Worm (Caenorhabditis elegans) whole organism, L3 larva: Measurements from ENCODE around the gene cam-1.

Source experiments
- aly-2 ChIP-seq: fragments of 150-350 bp; optimal IDR thresholded peaks from 2 replicates; lab custom pipeline; 2014; ENCODE audit warnings: missing biosample characterization, missing genetic modification characterization
- ama-1 ChIP-seq: fragments of 150-350 bp; optimal IDR thresholded peaks from 2 replicates; lab custom pipeline; 2018
- elt-2 ChIP-seq: sonication (generic microtip); optimal IDR thresholded peaks from 2 replicates; lab custom pipeline; 2016; ENCODE audit warnings: missing genetic modification reagents, mild to moderate bottlenecking, missing genetic modification characterization, missing compliant biosample characterization
- mdl-1 ChIP-seq: fragments of 150-350 bp; optimal IDR thresholded peaks from 2 replicates; lab custom pipeline; 2014; ENCODE audit warnings: missing biosample characterization, missing genetic modification characterization
- nfya-1 ChIP-seq: sonication (generic microtip); optimal IDR thresholded peaks from 2 replicates; lab custom pipeline; 2017; ENCODE audit warnings: missing genetic modification characterization, mild to moderate bottlenecking, missing compliant biosample characterization, antibody characterized with exemption, moderate library complexity; ENCODE audit not compliant: insufficient read depth
- nhr-12 ChIP-seq: fragments of 150-350 bp; optimal IDR thresholded peaks from 2 replicates; lab custom pipeline; 2014; ENCODE audit warnings: missing biosample characterization, missing genetic modification characterization
- nhr-23 ChIP-seq: fragments of 150-350 bp; optimal IDR thresholded peaks from 2 replicates; lab custom pipeline; 2014; ENCODE audit warnings: missing biosample characterization, missing genetic modification reagents, missing genetic modification characterization
- nhr-237 ChIP-seq: fragments of 150-350 bp; optimal IDR thresholded peaks from 2 replicates; lab custom pipeline; 2014; ENCODE audit warnings: missing biosample characterization, missing genetic modification characterization
- nhr-25 ChIP-seq: sonication (generic microtip); optimal IDR thresholded peaks from 2 replicates; lab custom pipeline; 2017; ENCODE audit warnings: missing biosample characterization, missing genetic modification characterization
- nhr-28 ChIP-seq: fragments of 150-350 bp; optimal IDR thresholded peaks from 2 replicates; lab custom pipeline; 2014; ENCODE audit warnings: missing biosample characterization, missing genetic modification characterization
- nhr-76 ChIP-seq: fragments of 150-350 bp; sonication (generic microtip); optimal IDR thresholded peaks from 5 replicates; lab custom pipeline; 2014; ENCODE audit warnings: missing biosample characterization, missing genetic modification characterization
- pqm-1 ChIP-seq: fragments of 150-350 bp; optimal IDR thresholded peaks from 2 replicates; lab custom pipeline; 2017; ENCODE audit warnings: missing biosample characterization, missing genetic modification characterization, inconsistent platforms
- unc-39 ChIP-seq: sonication (generic microtip); optimal IDR thresholded peaks from 4 replicates; lab custom pipeline; 2017; ENCODE audit warnings: missing biosample characterization, missing genetic modification characterization
- unc-62 ChIP-seq: fragments of 150-350 bp; sonication (generic microtip); optimal IDR thresholded peaks from 4 replicates; lab custom pipeline; 2014; ENCODE audit warnings: missing biosample characterization, missing genetic modification reagents, missing genetic modification characterization

DNA sequence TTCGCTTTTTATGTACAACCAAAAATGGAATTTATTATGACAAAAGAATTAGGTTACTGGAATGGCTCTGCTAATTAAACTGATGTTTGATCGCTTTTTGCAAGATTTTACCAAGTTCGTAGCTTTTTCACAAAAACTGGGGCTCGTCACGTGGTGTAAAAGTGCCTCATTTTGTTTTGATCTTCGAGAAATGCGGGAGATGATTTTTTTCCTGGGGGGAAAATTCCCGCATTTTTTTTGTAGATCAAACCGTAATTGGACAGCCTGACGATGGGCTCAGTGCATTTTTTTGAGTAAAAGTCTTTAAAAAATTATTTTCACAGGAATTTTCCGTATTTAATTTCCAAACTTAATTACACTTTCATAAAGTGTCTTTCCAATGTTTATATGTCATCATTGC lies 21.0 kb downstream of the cam-1 start:
- TF ChIP-seq nhr-23 (tag; lab: Kevin White, UChicago) (no peak), nhr-28 (tag; lab: Kevin White, UChicago) (no peak), nhr-237 (tag; lab: Kevin White, UChicago) (no peak), nhr-12 (tag; lab: Kevin White, UChicago) (no peak), ama-1 (no peak), nfya-1 (no peak), unc-39 (tag; lab: Kevin White, UChicago) (no peak), aly-2 (tag; lab: Kevin White, UChicago) (no peak), elt-2 (tag; lab: Kevin White, UChicago) (no peak), nhr-76 (tag; lab: Kevin White, UChicago) (no peak), unc-62 (GFP tag; lab: Kevin White, UChicago) (no peak), nhr-25 (tag; lab: Kevin White, UChicago) (no peak), mdl-1 (tag; lab: Kevin White, UChicago) (no peak), pqm-1 (tag; lab: Kevin White, UChicago) (no peak)
